Worm (Caenorhabditis elegans) whole organism, early embryonic: ENCODE data around the gene F11A10.6.

Experiments
- B0310.2 ChIP-seq: sonication (generic microtip); optimal IDR thresholded peaks from 2 replicates; lab custom pipeline; 2016; ENCODE audit warnings: mild to moderate bottlenecking, missing genetic modification characterization, missing compliant biosample characterization
- F13C5.2 ChIP-seq: sonication (generic microtip); optimal IDR thresholded peaks from 2 replicates; lab custom pipeline; 2017; ENCODE audit warnings: mild to moderate bottlenecking, missing genetic modification characterization, inconsistent platforms, missing compliant biosample characterization
- ama-1 ChIP-seq: fragments of 150-350 bp; optimal IDR thresholded peaks from 2 replicates; lab custom pipeline; 2014
- ceh-13 ChIP-seq: fragments of 200-800 bp; sonication (Bioruptor generic); optimal IDR thresholded peaks from 2 replicates; lab custom pipeline; 2018; ENCODE audit warnings: mild to moderate bottlenecking, missing genetic modification characterization, missing compliant biosample characterization
- ets-7 ChIP-seq: sonication (generic microtip); optimal IDR thresholded peaks from 2 replicates; lab custom pipeline; 2016; ENCODE audit warnings: missing genotype, missing genetic modification characterization, missing compliant biosample characterization
- flt-1 ChIP-seq: fragments of 200-800 bp; sonication (Bioruptor generic); IDR thresholded peaks from 2 replicates; pipeline ENCODE4 v1.3.6; 2022; ENCODE audit warnings: missing genetic modification characterization, missing compliant biosample characterization
- hmg-4 ChIP-seq: fragments of 200-800 bp; sonication (Bioruptor generic); optimal IDR thresholded peaks from 2 replicates; lab custom pipeline; 2018; ENCODE audit warnings: mild to moderate bottlenecking, missing genetic modification characterization, missing compliant biosample characterization
- hnd-1 ChIP-seq: sonication (generic microtip); optimal IDR thresholded peaks from 2 replicates; lab custom pipeline; 2016; ENCODE audit warnings: missing genetic modification characterization, missing compliant biosample characterization
- pes-1 ChIP-seq: fragments of 200-800 bp; sonication (Bioruptor generic); IDR thresholded peaks from 2 replicates; pipeline ENCODE4 v1.3.6; 2022; ENCODE audit warnings: missing genetic modification reagents, missing genetic modification characterization, missing compliant biosample characterization
- scrt-1 ChIP-seq: fragments of 200-800 bp; sonication (Bioruptor generic); IDR thresholded peaks from 2 replicates; pipeline ENCODE4 v1.3.6; 2022; ENCODE audit warnings: missing genetic modification characterization, missing compliant biosample characterization
- tbx-37 ChIP-seq: fragments of 200-800 bp; sonication (Bioruptor generic); conservative IDR thresholded peaks from 2 replicates; pipeline ENCODE4 v1.3.6; 2022; ENCODE audit warnings: missing genetic modification reagents, missing genetic modification characterization, missing compliant biosample characterization
- tra-4 ChIP-seq: sonication (generic microtip); optimal IDR thresholded peaks from 2 replicates; lab custom pipeline; 2017; ENCODE audit warnings: missing genetic modification characterization, missing compliant biosample characterization

DNA sequence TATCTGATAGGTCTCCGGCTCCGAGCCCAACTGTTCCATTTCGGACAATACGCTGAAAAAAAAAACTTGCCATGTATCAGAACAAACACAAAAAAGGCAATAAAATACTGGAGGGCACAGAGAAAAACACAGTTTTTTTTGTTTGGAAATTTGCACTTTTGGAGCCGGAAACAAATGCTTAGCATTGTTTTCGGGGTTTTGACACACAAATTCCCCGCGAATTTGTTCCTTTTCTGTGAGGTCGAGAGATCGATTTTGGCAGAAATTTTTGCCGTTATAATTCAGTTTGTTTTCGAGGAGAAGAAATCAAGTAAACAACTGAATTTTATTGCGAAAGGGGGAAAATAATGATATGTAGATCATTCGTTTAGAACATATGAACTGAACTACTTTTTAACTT lies 32.8 kb downstream of the F11A10.6 start, which contains the start of gene K08E4.2:
- TF ChIP-seq tbx-37 (GFP tag; lab: Robert Waterston, UW), result no peak
- no peak for TF ChIP-seq flt-1
- TF ChIP-seq ama-1 (lab: Kevin White, UChicago), result no peak
- TF ChIP-seq F13C5.2 (tag; lab: Kevin White, UChicago), result no peak
- no peak for TF ChIP-seq tra-4 (tag; lab: Kevin White, UChicago)
- TF ChIP-seq ets-7 (tag; lab: Kevin White, UChicago), result no peak
- TF ChIP-seq scrt-1 (GFP tag; lab: Robert Waterston, UW), result no peak
- TF ChIP-seq ceh-13 (GFP tag; lab: Kevin White, UChicago), result no peak
- no peak for TF ChIP-seq hmg-4 (GFP tag; lab: Kevin White, UChicago)
- TF ChIP-seq pes-1, result no peak
- no peak for TF ChIP-seq B0310.2 (tag; lab: Kevin White, UChicago)
- TF ChIP-seq hnd-1 (tag; lab: Kevin White, UChicago), result no peak
